Fruit fly (Drosophila melanogaster) whole organism, embryonic: Measurements from ENCODE around the gene lilli.

Experiments used
- Abd-B ChIP-seq: fragments of 200-800 bp; sonication (Bioruptor generic); optimal IDR thresholded peaks from 2 replicates; lab custom pipeline; 2018; ENCODE audit warnings: missing biosample characterization, mild to moderate bottlenecking, missing genetic modification characterization, moderate library complexity
- Bdp1 ChIP-seq: fragments of 200-800 bp; sonication (Bioruptor generic); optimal IDR thresholded peaks from 3 replicates; lab custom pipeline; 2016; ENCODE audit warnings: missing biosample characterization, missing genetic modification characterization
- CG10274 ChIP-seq: fragments of 200-800 bp; sonication (Bioruptor generic); optimal IDR thresholded peaks from 3 replicates; lab custom pipeline; 2017; ENCODE audit warnings: missing biosample characterization, mild to moderate bottlenecking, missing genetic modification characterization
- CG12744 ChIP-seq: fragments of 200-800 bp; sonication (Bioruptor generic); optimal IDR thresholded peaks from 2 replicates; lab custom pipeline; 2016; ENCODE audit warnings: missing biosample characterization, missing genetic modification characterization
- CG15011 ChIP-seq: fragments of 200-800 bp; sonication (Bioruptor generic); optimal IDR thresholded peaks from 3 replicates; lab custom pipeline; 2018; ENCODE audit warnings: missing biosample characterization, mild to moderate bottlenecking, missing genetic modification characterization
- CG18764 ChIP-seq: fragments of 200-800 bp; sonication (Bioruptor generic); optimal IDR thresholded peaks from 3 replicates; lab custom pipeline; 2016; ENCODE audit warnings: missing biosample characterization, missing genetic modification characterization
- CG2678 ChIP-seq: fragments of 200-800 bp; sonication (Bioruptor generic); optimal IDR thresholded peaks from 3 replicates; lab custom pipeline; 2019; ENCODE audit warnings: missing biosample characterization, mild to moderate bottlenecking, missing genetic modification characterization, moderate library complexity
- CG2712 ChIP-seq: fragments of 200-800 bp; optimal IDR thresholded peaks from 3 replicates; lab custom pipeline; 2019; ENCODE audit warnings: missing biosample characterization, mild to moderate bottlenecking, missing genetic modification characterization, moderate library complexity
- CG2875 ChIP-seq: fragments of 200-800 bp; sonication (Bioruptor generic); optimal IDR thresholded peaks from 2 replicates; lab custom pipeline; 2017; ENCODE audit warnings: missing biosample characterization, mild to moderate bottlenecking, missing genetic modification characterization, missing genetic modification reagents
- CG30431 ChIP-seq: fragments of 200-800 bp; sonication (Bioruptor generic); optimal IDR thresholded peaks from 2 replicates; lab custom pipeline; 2017; ENCODE audit warnings: missing biosample characterization, missing genetic modification characterization
- CG33213 ChIP-seq: fragments of 200-800 bp; sonication (Bioruptor generic); optimal IDR thresholded peaks from 3 replicates; lab custom pipeline; 2016; ENCODE audit warnings: missing biosample characterization, missing genetic modification characterization
- CG3726 ChIP-seq: fragments of 200-800 bp; sonication (Bioruptor generic); IDR thresholded peaks from 3 replicates; pipeline ENCODE4, ENCODE4 v1.3.6; 2022; ENCODE audit warnings: missing biosample characterization, missing genetic modification characterization
- CG5180 ChIP-seq: fragments of 200-800 bp; sonication (Bioruptor generic); optimal IDR thresholded peaks from 3 replicates; lab custom pipeline; 2017; ENCODE audit warnings: missing biosample characterization, missing genetic modification characterization, mild to moderate bottlenecking, moderate library complexity, missing genetic modification reagents
- CG6175 ChIP-seq: fragments of 200-800 bp; sonication (Bioruptor generic); IDR thresholded peaks from 3 replicates; pipeline ENCODE4 v1.3.6; 2022; ENCODE audit warnings: missing biosample characterization, missing genetic modification characterization
- CG6654 ChIP-seq: fragments of 200-800 bp; sonication (Bioruptor generic); optimal IDR thresholded peaks from 2 replicates; lab custom pipeline; 2017; ENCODE audit warnings: missing biosample characterization, mild to moderate bottlenecking, missing genetic modification characterization
- CG7839 ChIP-seq: fragments of 200-800 bp; sonication (Bioruptor generic); optimal IDR thresholded peaks from 3 replicates; lab custom pipeline; 2018; ENCODE audit warnings: missing biosample characterization, mild to moderate bottlenecking, missing genetic modification characterization, moderate library complexity
- HLH4C ChIP-seq: fragments of 200-800 bp; sonication (Bioruptor generic); IDR thresholded peaks from 3 replicates; pipeline ENCODE4 v1.3.6; 2022; ENCODE audit warnings: missing biosample characterization, missing genetic modification characterization; ENCODE audit not compliant: partially characterized antibody
- HmgD ChIP-seq: fragments of 200-800 bp; sonication (Bioruptor generic); optimal IDR thresholded peaks from 3 replicates; lab custom pipeline; 2016; ENCODE audit warnings: missing biosample characterization, missing genetic modification characterization
- Hmx ChIP-seq: fragments of 200-800 bp; sonication (Bioruptor generic); optimal IDR thresholded peaks from 2 replicates; lab custom pipeline; 2016; ENCODE audit warnings: missing biosample characterization, missing genetic modification characterization
- Hr3 ChIP-seq: fragments of 200-800 bp; sonication (Bioruptor generic); optimal IDR thresholded peaks from 3 replicates; lab custom pipeline; 2016; ENCODE audit warnings: missing biosample characterization, missing genetic modification characterization
- Jarid2 ChIP-seq: fragments of 200-800 bp; sonication (Bioruptor generic); optimal IDR thresholded peaks from 3 replicates; lab custom pipeline; 2017; ENCODE audit warnings: mild to moderate bottlenecking, missing biosample characterization, missing genetic modification reagents, missing genetic modification characterization
- Med ChIP-seq: fragments of 200-800 bp; sonication (Bioruptor generic); peaks from one replicate; lab custom pipeline; 2016; ENCODE audit warnings: missing biosample characterization, missing genetic modification characterization, mild to moderate bottlenecking, inconsistent platforms, moderate library complexity
- Nf-YB ChIP-seq: fragments of 200-800 bp; sonication (Bioruptor generic); optimal IDR thresholded peaks from 3 replicates; lab custom pipeline; 2019; ENCODE audit warnings: missing biosample characterization, mild to moderate bottlenecking, missing genetic modification characterization, moderate library complexity
- Nf-YC ChIP-seq: fragments of 200-800 bp; optimal IDR thresholded peaks from 3 replicates; lab custom pipeline; 2019; ENCODE audit warnings: missing biosample characterization, mild to moderate bottlenecking, missing genetic modification characterization, moderate library complexity
- Ptx1 ChIP-seq: fragments of 200-800 bp; sonication (Bioruptor generic); IDR thresholded peaks from 2 replicates; pipeline ENCODE4 v1.3.6; 2022; ENCODE audit warnings: missing biosample characterization, missing genetic modification characterization
- Rfx ChIP-seq: fragments of 200-800 bp; sonication (Bioruptor generic); IDR thresholded peaks from 2 replicates; pipeline ENCODE4 v1.3.6; 2022; ENCODE audit warnings: missing biosample characterization, missing genetic modification characterization
- Vsx1 ChIP-seq: fragments of 200-800 bp; sonication (Bioruptor generic); optimal IDR thresholded peaks from 2 replicates; lab custom pipeline; 2017; ENCODE audit warnings: missing biosample characterization, mild to moderate bottlenecking, missing genetic modification characterization, missing genetic modification reagents
- ase ChIP-seq: fragments of 200-800 bp; sonication (Bioruptor generic); IDR thresholded peaks from 3 replicates; pipeline ENCODE4 v1.3.6; 2022; ENCODE audit warnings: missing biosample characterization, missing genetic modification characterization
- az2 ChIP-seq: fragments of 200-800 bp; sonication (Bioruptor generic); optimal IDR thresholded peaks from 3 replicates; lab custom pipeline; 2016; ENCODE audit warnings: missing biosample characterization, missing genetic modification characterization
- bowl ChIP-seq: fragments of 200-800 bp; sonication (Bioruptor generic); IDR thresholded peaks from 2 replicates; pipeline ENCODE4 v1.3.6; 2022; ENCODE audit warnings: missing biosample characterization, missing genetic modification characterization
- br ChIP-seq: fragments of >200 bp; optimal IDR thresholded peaks from 2 replicates; lab custom pipeline; 2017
- ci ChIP-seq: fragments of 200-800 bp; sonication (Bioruptor generic); IDR thresholded peaks from 3 replicates; pipeline ENCODE4 v1.3.6; 2022; ENCODE audit warnings: missing biosample characterization, missing genetic modification characterization
- croc ChIP-seq: fragments of 200-800 bp; sonication (Bioruptor generic); conservative IDR thresholded peaks from 3 replicates; pipeline ENCODE4 v1.3.6; 2022; ENCODE audit warnings: missing biosample characterization, missing genetic modification characterization
- crol ChIP-seq: fragments of 200-800 bp; sonication (Bioruptor generic); IDR thresholded peaks from 2 replicates; pipeline ENCODE4 v1.3.6; 2022; ENCODE audit warnings: missing biosample characterization, missing genetic modification characterization
- fu2 ChIP-seq: fragments of 200-800 bp; sonication (Bioruptor generic); optimal IDR thresholded peaks from 2 replicates; lab custom pipeline; 2016; ENCODE audit warnings: missing biosample characterization, missing genetic modification characterization
- gem ChIP-seq: fragments of 200-800 bp; sonication (Bioruptor generic); optimal IDR thresholded peaks from 2 replicates; lab custom pipeline; 2019; ENCODE audit warnings: missing biosample characterization, mild to moderate bottlenecking, missing genetic modification characterization, moderate library complexity
- grn ChIP-seq: fragments of 200-800 bp; sonication (Bioruptor generic); optimal IDR thresholded peaks from 3 replicates; lab custom pipeline; 2017; ENCODE audit warnings: missing biosample characterization, missing genetic modification characterization
- jigr1 ChIP-seq: fragments of 200-800 bp; sonication (Bioruptor generic); IDR thresholded peaks from 3 replicates; pipeline ENCODE4 v1.3.6; 2022; ENCODE audit warnings: missing biosample characterization, missing genetic modification characterization
- nerfin-2 ChIP-seq: fragments of 200-800 bp; sonication (Bioruptor generic); IDR thresholded peaks from 2 replicates; pipeline ENCODE4 v1.3.6; 2022; ENCODE audit warnings: missing biosample characterization, missing genetic modification characterization; ENCODE audit not compliant: partially characterized antibody
- sc ChIP-seq, 3 experiments: fragments of >200 bp in 2 of 3; fragments of 200-800 bp in 1 of 3; sonication (Bioruptor generic) in 1 of 3; optimal IDR thresholded peaks; 2 replicates in 2 of 3; 3 replicates in 1 of 3; lab custom pipeline; 2017; ENCODE audit warnings: mild to moderate bottlenecking in 1 of 3, missing biosample characterization in 1 of 3, missing genetic modification characterization in 1 of 3, missing genetic modification reagents in 1 of 3
- sim ChIP-seq: fragments of 200-800 bp; sonication (Bioruptor generic); IDR thresholded peaks from 2 replicates; pipeline ENCODE4 v1.3.6; 2022; ENCODE audit warnings: missing biosample characterization, missing genetic modification characterization
- sisA ChIP-seq: fragments of 200-800 bp; sonication (Bioruptor generic); IDR thresholded peaks from 2 replicates; pipeline ENCODE4 v1.3.6; 2022; ENCODE audit warnings: missing biosample characterization, missing genetic modification characterization
- sug ChIP-seq: fragments of 200-800 bp; optimal IDR thresholded peaks from 2 replicates; lab custom pipeline; 2019; ENCODE audit warnings: missing biosample characterization, mild to moderate bottlenecking, missing genetic modification characterization, moderate library complexity
- tio ChIP-seq: fragments of 200-800 bp; sonication (Bioruptor generic); optimal IDR thresholded peaks from 2 replicates; lab custom pipeline; 2017; ENCODE audit warnings: missing biosample characterization, missing genetic modification characterization, inconsistent platforms
- toy ChIP-seq: fragments of 200-800 bp; sonication (Bioruptor generic); IDR thresholded peaks from 2 replicates; pipeline ENCODE4 v1.3.6; 2022; ENCODE audit warnings: missing biosample characterization, missing genetic modification characterization
- tup ChIP-seq: fragments of 200-800 bp; sonication (Bioruptor generic); optimal IDR thresholded peaks from 2 replicates; lab custom pipeline; 2016; ENCODE audit warnings: missing biosample characterization, mild to moderate bottlenecking, missing genetic modification characterization, moderate library complexity
- tx ChIP-seq: fragments of 200-800 bp; sonication (Bioruptor generic); optimal IDR thresholded peaks from 2 replicates; lab custom pipeline; 2016; ENCODE audit warnings: missing biosample characterization, missing genetic modification characterization
- wdn ChIP-seq: fragments of 200-800 bp; sonication (Bioruptor generic); IDR thresholded peaks from 2 replicates; pipeline ENCODE4 v1.3.6; 2022; ENCODE audit warnings: missing biosample characterization, missing genetic modification characterization
- zen2 ChIP-seq: fragments of 200-800 bp; sonication (Bioruptor generic); IDR thresholded peaks from 3 replicates; pipeline ENCODE4 v1.3.6; 2022; ENCODE audit warnings: missing biosample characterization, missing genetic modification characterization; ENCODE audit not compliant: partially characterized antibody

Gene lilli

DNA sequence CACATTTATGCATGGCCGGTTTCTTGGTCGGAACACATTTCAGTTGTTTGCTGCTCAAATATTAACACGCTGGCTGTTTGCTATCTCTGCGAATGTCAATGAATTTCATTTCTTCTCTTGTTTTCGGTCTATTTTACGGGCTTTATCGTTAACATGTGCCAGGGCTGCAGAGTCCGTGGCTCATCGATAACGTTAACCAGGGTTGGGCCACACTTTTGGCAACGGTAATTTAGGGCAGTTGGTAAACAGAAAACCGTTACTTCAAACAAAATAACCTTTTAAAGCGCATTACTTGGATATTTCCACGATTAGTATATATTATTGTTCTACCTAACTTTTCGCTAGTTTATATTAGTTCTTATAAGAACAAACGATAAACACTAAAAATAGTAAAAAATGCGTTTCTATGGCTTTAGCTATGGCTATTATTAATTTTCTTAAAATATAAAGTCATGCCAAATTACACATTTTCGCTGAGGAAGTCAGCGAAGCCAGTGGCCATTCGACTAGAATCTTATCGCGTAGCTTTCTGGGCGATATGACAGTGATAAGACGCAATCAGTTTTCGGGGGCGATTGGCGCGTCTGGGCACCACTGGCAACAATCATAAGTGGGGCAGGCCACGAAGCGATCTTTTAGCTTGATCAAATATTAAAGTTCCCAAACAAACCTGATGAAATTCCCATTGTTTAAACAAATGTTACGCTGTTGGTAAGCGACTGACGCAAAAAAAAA is 2.6 kb upstream of the lilli start (continued):
- TF ChIP-seq croc (GFP tag; lab: Robert Waterston, UW) (no peak), jigr1 (GFP tag; lab: Robert Waterston, UW) (no peak), Jarid2 (GFP tag; lab: Kevin White, UChicago) (peak; percentile 29), crol (no peak), br (lab: Kevin White, UChicago) (no peak), CG6654 (GFP tag; lab: Kevin White, UChicago) (no peak), toy (no peak), bowl (GFP tag; lab: Robert Waterston, UW) (no peak), CG12744 (GFP tag; lab: Kevin White, UChicago) (no peak), Bdp1 (GFP tag; lab: Kevin White, UChicago) (no peak), CG5180 (GFP tag; lab: Kevin White, UChicago) (peak; percentile 53), Hr3 (GFP tag; lab: Kevin White, UChicago) (peak; percentile 39), tio (GFP tag; lab: Kevin White, UChicago) (no peak), HLH4C (no peak), Hmx (no peak), Abd-B (GFP tag; lab: Kevin White, UChicago) (peak; percentile 34), ase (no peak), CG2875 (GFP tag; lab: Kevin White, UChicago) (peak; percentile 21), CG2678 (tag; lab: Kevin White, UChicago) (peak; percentile 61), CG30431 (GFP tag; lab: Kevin White, UChicago) (no peak), ci (peak; percentile 79), Vsx1 (GFP tag; lab: Kevin White, UChicago) (peak; percentile 15), HmgD (GFP tag; lab: Kevin White, UChicago) (no peak), wdn (no peak), Med (GFP tag; lab: Kevin White, UChicago) (peak; percentile 86), Nf-YC (tag; lab: Kevin White, UChicago) (peak; percentile 55), gem (peak; percentile 67), az2 (GFP tag; lab: Kevin White, UChicago) (peak; percentile 34), CG2712 (tag; lab: Kevin White, UChicago) (peak; percentile 36), zen2 (GFP tag; lab: Robert Waterston, UW) (no peak), nerfin-2 (no peak), tup (GFP tag; lab: Kevin White, UChicago) (peak; percentile 29), CG3726 (GFP tag; lab: Robert Waterston, UW) (0 out of 3 replicates have a peak, but pooled peaks have one; percentile 6), sug (tag; lab: Kevin White, UChicago) (peak; percentile 75), tx (GFP tag; lab: Kevin White, UChicago) (peak; percentile 12), Nf-YB (GFP tag; lab: Kevin White, UChicago) (no peak), CG7839 (peak; percentile 51), Rfx (GFP tag; lab: Robert Waterston, UW) (peak; percentile 67), grn (peak; percentile 96), CG6175 (GFP tag; lab: Robert Waterston, UW) (no peak), Ptx1 (0 out of 2 replicates have a peak, but pooled peaks have one; percentile 40), CG15011 (GFP tag; lab: Kevin White, UChicago) (no peak), CG18764 (no peak), sim (GFP tag; lab: Robert Waterston, UW) (no peak), sisA (GFP tag; lab: Robert Waterston, UW) (peak; percentile 25; the same call in 1 of the 2 replicates), sc (optimal IDR thresholded peaks at IDR 0.05; lab: Kevin White, UChicago) (no peak), sc (GFP tag; optimal IDR thresholded peaks at IDR 0.05; lab: Kevin White, UChicago) (no peak), CG33213 (peak; percentile 45), CG10274 (no peak), fu2 (GFP tag; lab: Kevin White, UChicago) (peak; percentile 18)
